Worm (Caenorhabditis elegans) whole organism, late embryonic: Measurements from ENCODE around the gene F20G2.6.

ENCODE experiments used
- F13H6.1 ChIP-seq: sonication (generic microtip); optimal IDR thresholded peaks from 2 replicates; lab custom pipeline; 2016; ENCODE audit warnings: missing genetic modification characterization, missing compliant biosample characterization
- K02D7.2 ChIP-seq: sonication (generic microtip); optimal IDR thresholded peaks from 2 replicates; lab custom pipeline; 2017; ENCODE audit warnings: mild to moderate bottlenecking, missing genetic modification characterization, missing compliant biosample characterization
- K09A11.1 ChIP-seq: sonication (generic microtip); optimal IDR thresholded peaks from 2 replicates; lab custom pipeline; 2017; ENCODE audit warnings: antibody characterized with exemption, mild to moderate bottlenecking, missing genetic modification characterization, missing compliant biosample characterization; ENCODE audit not compliant: insufficient read depth
- T23F11.4 ChIP-seq: fragments of 200-800 bp; sonication (Bioruptor generic); optimal IDR thresholded peaks from 2 replicates; lab custom pipeline; 2018; ENCODE audit warnings: mild to moderate bottlenecking, missing genetic modification characterization, missing compliant biosample characterization
- Y22D7AL.16 ChIP-seq: sonication (generic microtip); optimal IDR thresholded peaks from 2 replicates; lab custom pipeline; 2016; ENCODE audit warnings: missing genetic modification characterization, missing compliant biosample characterization
- ahr-1 ChIP-seq: sonication (generic microtip); optimal IDR thresholded peaks from 2 replicates; lab custom pipeline; 2016; ENCODE audit warnings: missing genetic modification characterization, missing compliant biosample characterization
- ceh-14 ChIP-seq: sonication (generic microtip); optimal IDR thresholded peaks from 2 replicates; lab custom pipeline; 2016; ENCODE audit warnings: missing genotype, missing genetic modification characterization, missing compliant biosample characterization
- ceh-19 ChIP-seq: fragments of 200-800 bp; sonication (Bioruptor generic); optimal IDR thresholded peaks from 2 replicates; lab custom pipeline; 2018; ENCODE audit warnings: mild to moderate bottlenecking, missing genetic modification characterization, missing compliant biosample characterization
- ceh-22 ChIP-seq: sonication (generic microtip); optimal IDR thresholded peaks from 2 replicates; lab custom pipeline; 2017; ENCODE audit warnings: missing biosample characterization, missing genetic modification characterization
- ceh-31 ChIP-seq: sonication (generic microtip); optimal IDR thresholded peaks from 2 replicates; lab custom pipeline; 2016; ENCODE audit warnings: missing genetic modification characterization, missing compliant biosample characterization
- ceh-34 ChIP-seq: sonication (generic microtip); optimal IDR thresholded peaks from 2 replicates; lab custom pipeline; 2016; ENCODE audit warnings: mild to moderate bottlenecking, missing genetic modification characterization, missing compliant biosample characterization
- ceh-48 ChIP-seq: sonication (generic microtip); optimal IDR thresholded peaks from 2 replicates; lab custom pipeline; 2016; ENCODE audit warnings: missing genetic modification characterization, inconsistent platforms, missing compliant biosample characterization
- ceh-6 ChIP-seq: fragments of 200-800 bp; sonication (Bioruptor generic); optimal IDR thresholded peaks from 2 replicates; lab custom pipeline; 2018; ENCODE audit warnings: mild to moderate bottlenecking, missing genetic modification characterization, missing compliant biosample characterization
- ceh-9 ChIP-seq: sonication (generic microtip); optimal IDR thresholded peaks from 2 replicates; lab custom pipeline; 2016; ENCODE audit warnings: mild to moderate bottlenecking, missing genetic modification characterization, inconsistent platforms, missing compliant biosample characterization
- dve-1 ChIP-seq: sonication (generic microtip); optimal IDR thresholded peaks from 2 replicates; lab custom pipeline; 2017; ENCODE audit warnings: antibody characterized with exemption, mild to moderate bottlenecking, missing genetic modification characterization, missing compliant biosample characterization
- elt-2 ChIP-seq: sonication (generic microtip); optimal IDR thresholded peaks from 2 replicates; lab custom pipeline; 2016; ENCODE audit warnings: missing genetic modification reagents, missing genetic modification characterization, missing compliant biosample characterization
- fax-1 ChIP-seq: sonication (generic microtip); optimal IDR thresholded peaks from 2 replicates; lab custom pipeline; 2016; ENCODE audit warnings: missing genotype, missing genetic modification characterization, missing compliant biosample characterization
- fkh-10 ChIP-seq: fragments of 150-350 bp; optimal IDR thresholded peaks from 2 replicates; lab custom pipeline; 2014; ENCODE audit warnings: missing biosample characterization, missing genetic modification reagents, missing genetic modification characterization
- gmeb-2 ChIP-seq: sonication (generic microtip); optimal IDR thresholded peaks from 2 replicates; lab custom pipeline; 2016; ENCODE audit warnings: missing genetic modification characterization, inconsistent platforms, missing compliant biosample characterization
- hlh-30 ChIP-seq: sonication (generic microtip); optimal IDR thresholded peaks from 2 replicates; lab custom pipeline; 2017; ENCODE audit warnings: antibody characterized with exemption, missing genetic modification characterization, missing compliant biosample characterization; ENCODE audit not compliant: insufficient read depth
- hlh-6 ChIP-seq: sonication (generic microtip); optimal IDR thresholded peaks from 2 replicates; lab custom pipeline; 2016; ENCODE audit warnings: missing genotype, missing genetic modification characterization, missing compliant biosample characterization
- lim-6 ChIP-seq: sonication (generic microtip); optimal IDR thresholded peaks from 2 replicates; lab custom pipeline; 2016; ENCODE audit warnings: missing genetic modification characterization, missing compliant biosample characterization
- madf-2 ChIP-seq: sonication (generic microtip); optimal IDR thresholded peaks from 2 replicates; lab custom pipeline; 2017; ENCODE audit warnings: missing genetic modification characterization, missing compliant biosample characterization
- nhr-11 ChIP-seq: fragments of 150-350 bp; optimal IDR thresholded peaks from 2 replicates; lab custom pipeline; 2014; ENCODE audit warnings: missing biosample characterization, missing genetic modification characterization
- pag-3 ChIP-seq: sonication (generic microtip); optimal IDR thresholded peaks from 2 replicates; lab custom pipeline; 2016; ENCODE audit warnings: missing compliant biosample characterization, missing genetic modification characterization, borderline replicate concordance
- pqm-1 ChIP-seq: sonication (generic microtip); optimal IDR thresholded peaks from 2 replicates; lab custom pipeline; 2016; ENCODE audit warnings: missing genetic modification characterization, missing compliant biosample characterization
- ref-2 ChIP-seq: sonication (generic microtip); optimal IDR thresholded peaks from 2 replicates; lab custom pipeline; 2016; ENCODE audit warnings: missing genetic modification characterization, missing compliant biosample characterization
- sdc-2 ChIP-seq: sonication (generic microtip); optimal IDR thresholded peaks from 2 replicates; lab custom pipeline; 2016; ENCODE audit warnings: missing genotype, missing genetic modification characterization, missing compliant biosample characterization
- sox-2 ChIP-seq: fragments of 200-800 bp; sonication (Bioruptor generic); IDR thresholded peaks from 2 replicates; pipeline ENCODE4 v1.3.6; 2022; ENCODE audit warnings: missing genetic modification reagents, missing genetic modification characterization, missing compliant biosample characterization
- syd-9 ChIP-seq: sonication (generic microtip); optimal IDR thresholded peaks from 2 replicates; lab custom pipeline; 2016; ENCODE audit warnings: mild to moderate bottlenecking, missing genetic modification characterization, moderate library complexity, missing compliant biosample characterization
- ttx-3 ChIP-seq: sonication (generic microtip); optimal IDR thresholded peaks from 2 replicates; lab custom pipeline; 2016; ENCODE audit warnings: missing genetic modification reagents, missing genetic modification characterization, missing compliant biosample characterization
- unc-3 ChIP-seq, 2 experiments: fragments of 200-800 bp in 1 of 2; sonication (Bioruptor generic) in 1 of 2; sonication (generic microtip) in 1 of 2; conservative IDR thresholded peaks in 1 of 2; optimal IDR thresholded peaks in 1 of 2; 2 replicates each; pipeline versions ENCODE4 v1.3.6 to Lab custom; 2016 to 2022; ENCODE audit warnings: missing compliant biosample characterization in 2 of 2, missing genetic modification characterization in 2 of 2, missing genetic modification reagents in 1 of 2
- unc-86 ChIP-seq: sonication (generic microtip); optimal IDR thresholded peaks from 2 replicates; lab custom pipeline; 2016; ENCODE audit warnings: missing genetic modification characterization, missing compliant biosample characterization

The F20G2.6 gene

ce11 chrV:13790557-13790956 lies 27.7 kb downstream of the F20G2.6 start:
- TF ChIP-seq ttx-3: no peak
- TF ChIP-seq K09A11.1: no peak
- no peak for TF ChIP-seq ceh-14 (tag; lab: Kevin White, UChicago)
- TF ChIP-seq F13H6.1 (tag; lab: Kevin White, UChicago): no peak
- TF ChIP-seq syd-9 (tag; lab: Kevin White, UChicago): no peak
- TF ChIP-seq sdc-2 (tag; lab: Kevin White, UChicago): no peak
- TF ChIP-seq sox-2 (GFP tag; lab: Robert Waterston, UW): no peak

ce11 chrV:13794046-13794445 lies 31.2 kb downstream of the F20G2.6 start:
- TF ChIP-seq elt-2 (no peak), fax-1 (tag; lab: Kevin White, UChicago) (no peak), fkh-10 (GFP tag; lab: Kevin White, UChicago) (no peak), ceh-31 (no peak), nhr-11 (tag; lab: Kevin White, UChicago) (no peak), hlh-30 (tag; lab: Kevin White, UChicago) (no peak), dve-1 (tag; lab: Kevin White, UChicago) (no peak), ref-2 (no peak), gmeb-2 (no peak), syd-9 (tag; lab: Kevin White, UChicago) (no peak)

ce11 chrV:13796246-13796776 lies 33.4 kb downstream of the F20G2.6 start, which contains the start of gene twk-32:
Gene twk-32, plus strand, starts transcription at chrV:13796641.
- TF ChIP-seq pqm-1: no peak
- TF ChIP-seq hlh-30 (tag; lab: Kevin White, UChicago): peak; percentile 19

ce11 chrV:13799190-13799589 lies 36.3 kb downstream of the F20G2.6 start:
- no peak for TF ChIP-seq ttx-3
- TF ChIP-seq hlh-6 (tag; lab: Kevin White, UChicago): no peak
- no peak for TF ChIP-seq unc-86 (tag; lab: Kevin White, UChicago)
- no peak for TF ChIP-seq ref-2
- TF ChIP-seq lim-6 (tag; lab: Kevin White, UChicago): no peak
- TF ChIP-seq nhr-11 (tag; lab: Kevin White, UChicago): no peak
- TF ChIP-seq gmeb-2: no peak
- TF ChIP-seq T23F11.4 (GFP tag; lab: Kevin White, UChicago): no peak
- no peak for TF ChIP-seq Y22D7AL.16 (tag; lab: Kevin White, UChicago)
- TF ChIP-seq ceh-9 (tag; lab: Kevin White, UChicago): no peak
- TF ChIP-seq K09A11.1: no peak
- no peak for TF ChIP-seq fax-1 (tag; lab: Kevin White, UChicago)
- TF ChIP-seq, all 69 proteins: peak for 0

ce11 chrV:13803902-13804301 lies 41.0 kb downstream of the F20G2.6 start, which contains the start of gene swan-2:
Gene swan-2, minus strand, starts transcription at chrV:13804281.
- TF ChIP-seq ceh-6 (GFP tag; lab: Kevin White, UChicago) (no peak), hlh-6 (tag; lab: Kevin White, UChicago) (no peak), madf-2 (tag; lab: Kevin White, UChicago) (no peak), unc-3 (GFP tag; conservative IDR thresholded peaks at IDR 0.05; lab: Robert Waterston, UW) (no peak), unc-3 (tag; optimal IDR thresholded peaks at IDR 0.05; lab: Kevin White, UChicago) (no peak), fax-1 (tag; lab: Kevin White, UChicago) (no peak), ceh-19 (no peak), syd-9 (tag; lab: Kevin White, UChicago) (no peak), hlh-30 (tag; lab: Kevin White, UChicago) (no peak), ceh-48 (tag; lab: Kevin White, UChicago) (no peak), ahr-1 (tag; lab: Kevin White, UChicago) (no peak), ceh-22 (tag; lab: Kevin White, UChicago) (no peak), K02D7.2 (tag; lab: Kevin White, UChicago) (no peak), ceh-34 (tag; lab: Kevin White, UChicago) (no peak), pag-3 (tag; lab: Kevin White, UChicago) (no peak)
